Fruit fly (Drosophila melanogaster) whole organism, prepupa: ENCODE data around the gene CG7685.

Experiments used
- Blimp-1 ChIP-seq: fragments of 200-800 bp; sonication (Bioruptor generic); optimal IDR thresholded peaks from 3 replicates; lab custom pipeline; 2017; ENCODE audit warnings: missing biosample characterization, missing genetic modification characterization, mild to moderate bottlenecking, moderate library complexity, missing genetic modification reagents
- CG10631 ChIP-seq: fragments of 200-800 bp; sonication (Bioruptor generic); optimal IDR thresholded peaks from 2 replicates; lab custom pipeline; 2016; ENCODE audit warnings: missing biosample characterization, missing genetic modification characterization
- CG10669 ChIP-seq: fragments of 200-800 bp; sonication (Bioruptor generic); optimal IDR thresholded peaks from 3 replicates; lab custom pipeline; 2018; ENCODE audit warnings: missing biosample characterization, mild to moderate bottlenecking, missing genetic modification characterization, moderate library complexity
- CG11294 ChIP-seq: fragments of 200-800 bp; sonication (Bioruptor generic); IDR thresholded peaks from 2 replicates; pipeline ENCODE4 v1.3.6; 2022; ENCODE audit warnings: missing biosample characterization, missing genetic modification characterization
- CG11762 ChIP-seq: fragments of 200-800 bp; sonication (Bioruptor generic); optimal IDR thresholded peaks from 3 replicates; lab custom pipeline; 2016; ENCODE audit warnings: missing biosample characterization, missing genetic modification characterization; ENCODE audit not compliant: insufficient read depth
- CG11902 ChIP-seq: fragments of 200-800 bp; sonication (Bioruptor generic); optimal IDR thresholded peaks from 3 replicates; lab custom pipeline; 2016; ENCODE audit warnings: missing biosample characterization, missing genetic modification characterization
- CG15336 ChIP-seq: fragments of 200-800 bp; sonication (Bioruptor generic); IDR thresholded peaks from 2 replicates; pipeline ENCODE4 v1.3.6; 2022; ENCODE audit warnings: missing biosample characterization, missing genetic modification characterization
- CG1621 ChIP-seq: fragments of 200-800 bp; sonication (Bioruptor generic); optimal IDR thresholded peaks from 3 replicates; lab custom pipeline; 2018; ENCODE audit warnings: missing biosample characterization, mild to moderate bottlenecking, missing genetic modification characterization
- CG31627 ChIP-seq: fragments of 200-800 bp; sonication (Bioruptor generic); optimal IDR thresholded peaks from 3 replicates; lab custom pipeline; 2016; ENCODE audit warnings: missing biosample characterization, missing genetic modification characterization
- CG32006 ChIP-seq: fragments of 200-800 bp; sonication (Bioruptor generic); optimal IDR thresholded peaks from 3 replicates; lab custom pipeline; 2017; ENCODE audit warnings: missing biosample characterization, mild to moderate bottlenecking, missing genetic modification characterization
- CG34406 ChIP-seq: fragments of 200-800 bp; sonication (Bioruptor generic); optimal IDR thresholded peaks from 3 replicates; lab custom pipeline; 2016; ENCODE audit warnings: missing biosample characterization, missing genetic modification characterization
- CG3919 ChIP-seq: fragments of 200-800 bp; sonication (Bioruptor generic); optimal IDR thresholded peaks from 3 replicates; lab custom pipeline; 2016; ENCODE audit warnings: missing biosample characterization, missing genetic modification characterization
- CG4318 ChIP-seq: fragments of 200-800 bp; sonication (Bioruptor generic); optimal IDR thresholded peaks from 3 replicates; lab custom pipeline; 2017; ENCODE audit warnings: missing biosample characterization, mild to moderate bottlenecking, missing genetic modification characterization
- CG6163 ChIP-seq: fragments of 200-800 bp; sonication (Bioruptor generic); IDR thresholded peaks from 3 replicates; pipeline ENCODE4 v1.3.6; 2022; ENCODE audit warnings: missing biosample characterization, missing genetic modification characterization
- CG6792 ChIP-seq: fragments of 200-800 bp; sonication (Bioruptor generic); optimal IDR thresholded peaks from 3 replicates; lab custom pipeline; 2016; ENCODE audit warnings: missing biosample characterization, missing genetic modification characterization
- CG6808 ChIP-seq: fragments of 200-800 bp; sonication (Bioruptor generic); optimal IDR thresholded peaks from 3 replicates; lab custom pipeline; 2017; ENCODE audit warnings: missing biosample characterization, missing genetic modification characterization, mild to moderate bottlenecking, moderate library complexity, missing genetic modification reagents
- CG6854 ChIP-seq: fragments of 200-800 bp; sonication (Bioruptor generic); optimal IDR thresholded peaks from 2 replicates; lab custom pipeline; 2017; ENCODE audit warnings: missing biosample characterization, mild to moderate bottlenecking, missing genetic modification characterization
- CG7368 ChIP-seq: fragments of 200-800 bp; sonication (Bioruptor generic); optimal IDR thresholded peaks from 3 replicates; lab custom pipeline; 2016; ENCODE audit warnings: missing biosample characterization, missing genetic modification characterization
- CG8119 ChIP-seq: fragments of 200-800 bp; sonication (Bioruptor generic); IDR thresholded peaks from 3 replicates; pipeline ENCODE4 v1.3.6; 2022; ENCODE audit warnings: missing biosample characterization, missing genetic modification characterization
- CG8632 ChIP-seq: fragments of 200-800 bp; sonication (Bioruptor generic); optimal IDR thresholded peaks from 3 replicates; lab custom pipeline; 2016; ENCODE audit warnings: missing biosample characterization, missing genetic modification characterization
- CG9139 ChIP-seq: fragments of 200-800 bp; sonication (Bioruptor generic); optimal IDR thresholded peaks from 3 replicates; lab custom pipeline; 2017; ENCODE audit warnings: missing biosample characterization, mild to moderate bottlenecking, missing genetic modification characterization
- Eip75B ChIP-seq: fragments of 200-800 bp; sonication (Bioruptor generic); optimal IDR thresholded peaks from 3 replicates; lab custom pipeline; 2016; ENCODE audit warnings: missing biosample characterization, missing genetic modification characterization
- Eip78C ChIP-seq: fragments of 200-800 bp; sonication (Bioruptor generic); peaks from one replicate; lab custom pipeline; 2016; ENCODE audit warnings: missing biosample characterization, missing genetic modification characterization
- Eip93F ChIP-seq: fragments of 200-800 bp; sonication (Bioruptor generic); optimal IDR thresholded peaks from 2 replicates; lab custom pipeline; 2016; ENCODE audit warnings: missing biosample characterization, mild to moderate bottlenecking, missing genetic modification characterization
- Ets21C ChIP-seq: fragments of 200-800 bp; sonication (Bioruptor generic); optimal IDR thresholded peaks from 3 replicates; lab custom pipeline; 2016; ENCODE audit warnings: missing biosample characterization, missing genetic modification characterization
- Ets96B ChIP-seq: fragments of 200-800 bp; optimal IDR thresholded peaks from 2 replicates; lab custom pipeline; 2019; ENCODE audit warnings: missing biosample characterization, mild to moderate bottlenecking, missing genetic modification characterization, moderate library complexity
- Gug ChIP-seq: fragments of 200-800 bp; sonication (Bioruptor generic); IDR thresholded peaks from 2 replicates; pipeline ENCODE4 v1.3.6; 2022; ENCODE audit warnings: missing biosample characterization, missing genetic modification characterization
- Hr38 ChIP-seq: sonication (Bioruptor generic); optimal IDR thresholded peaks from 2 replicates; lab custom pipeline; 2016; ENCODE audit warnings: missing biosample characterization, missing genetic modification characterization
- Hr39 ChIP-seq: fragments of 200-800 bp; sonication (Bioruptor generic); optimal IDR thresholded peaks from 2 replicates; lab custom pipeline; 2016; ENCODE audit warnings: missing biosample characterization, missing genetic modification characterization
- Hr4 ChIP-seq: fragments of 200-800 bp; sonication (Bioruptor generic); optimal IDR thresholded peaks from 3 replicates; lab custom pipeline; 2016; ENCODE audit warnings: missing biosample characterization, missing genetic modification characterization
- Lpt ChIP-seq: fragments of 200-800 bp; sonication (Bioruptor generic); optimal IDR thresholded peaks from 3 replicates; lab custom pipeline; 2016; ENCODE audit warnings: missing biosample characterization, missing genetic modification characterization
- Met ChIP-seq: fragments of 200-800 bp; sonication (Bioruptor generic); optimal IDR thresholded peaks from 3 replicates; lab custom pipeline; 2016; ENCODE audit warnings: missing biosample characterization, missing genetic modification characterization
- OdsH ChIP-seq: fragments of 200-800 bp; sonication (Bioruptor generic); optimal IDR thresholded peaks from 3 replicates; lab custom pipeline; 2016; ENCODE audit warnings: missing biosample characterization, missing genetic modification characterization
- Sox102F ChIP-seq: fragments of 200-800 bp; sonication (Bioruptor generic); optimal IDR thresholded peaks from 2 replicates; lab custom pipeline; 2016; ENCODE audit warnings: missing biosample characterization, mild to moderate bottlenecking, missing genetic modification characterization
- Sox14 ChIP-seq: fragments of 200-800 bp; sonication (Bioruptor generic); optimal IDR thresholded peaks from 3 replicates; lab custom pipeline; 2016; ENCODE audit warnings: missing biosample characterization, missing genetic modification characterization
- achi ChIP-seq: fragments of 200-800 bp; sonication (Bioruptor generic); optimal IDR thresholded peaks from 3 replicates; lab custom pipeline; 2016; ENCODE audit warnings: missing biosample characterization, missing genetic modification characterization
- acj6 ChIP-seq: fragments of 200-800 bp; sonication (Bioruptor generic); optimal IDR thresholded peaks from 3 replicates; lab custom pipeline; 2016; ENCODE audit warnings: missing biosample characterization, missing genetic modification characterization
- cyc ChIP-seq: fragments of 200-800 bp; sonication (Bioruptor generic); optimal IDR thresholded peaks from 3 replicates; lab custom pipeline; 2016; ENCODE audit warnings: missing biosample characterization, missing genetic modification characterization
- dac ChIP-seq: fragments of 200-800 bp; sonication (Bioruptor generic); optimal IDR thresholded peaks from 2 replicates; lab custom pipeline; 2017; ENCODE audit warnings: missing biosample characterization, mild to moderate bottlenecking, missing genetic modification characterization
- dsx ChIP-seq: fragments of 200-800 bp; optimal IDR thresholded peaks from 3 replicates; lab custom pipeline; 2019; ENCODE audit warnings: missing biosample characterization, mild to moderate bottlenecking, missing genetic modification characterization, moderate library complexity; ENCODE audit not compliant: poor library complexity, severe bottlenecking
- eg ChIP-seq: fragments of 200-800 bp; sonication (Bioruptor generic); IDR thresholded peaks from 3 replicates; pipeline ENCODE4 v1.3.6; 2022; ENCODE audit warnings: missing biosample characterization, missing genetic modification characterization
- esn ChIP-seq: fragments of 200-800 bp; sonication (Bioruptor generic); optimal IDR thresholded peaks from 2 replicates; lab custom pipeline; 2016; ENCODE audit warnings: missing biosample characterization, mild to moderate bottlenecking, missing genetic modification characterization, moderate library complexity
- fd59A ChIP-seq: fragments of 200-800 bp; sonication (Bioruptor generic); optimal IDR thresholded peaks from 2 replicates; lab custom pipeline; 2017; ENCODE audit warnings: missing biosample characterization, mild to moderate bottlenecking, missing genetic modification characterization, missing genetic modification reagents
- fd85E ChIP-seq: fragments of 200-800 bp; sonication (Bioruptor generic); optimal IDR thresholded peaks from 3 replicates; lab custom pipeline; 2016; ENCODE audit warnings: missing biosample characterization, missing genetic modification characterization
- fkh ChIP-seq: fragments of 200-800 bp; sonication (Bioruptor generic); optimal IDR thresholded peaks from 3 replicates; lab custom pipeline; 2017; ENCODE audit warnings: missing biosample characterization, mild to moderate bottlenecking, missing genetic modification characterization, moderate library complexity
- lz ChIP-seq: fragments of 200-800 bp; sonication (Bioruptor generic); optimal IDR thresholded peaks from 3 replicates; lab custom pipeline; 2016; ENCODE audit warnings: missing biosample characterization, missing genetic modification characterization
- net ChIP-seq: fragments of 200-800 bp; sonication (Bioruptor generic); optimal IDR thresholded peaks from 3 replicates; lab custom pipeline; 2016; ENCODE audit warnings: missing biosample characterization, missing genetic modification characterization
- pdm3 ChIP-seq: fragments of 200-800 bp; sonication (Bioruptor generic); optimal IDR thresholded peaks from 3 replicates; lab custom pipeline; 2016; ENCODE audit warnings: missing biosample characterization, missing genetic modification characterization
- spab ChIP-seq: fragments of 200-800 bp; sonication (Bioruptor generic); optimal IDR thresholded peaks from 2 replicates; lab custom pipeline; 2017; ENCODE audit warnings: missing biosample characterization, mild to moderate bottlenecking, missing genetic modification characterization, missing genetic modification reagents
- svp ChIP-seq: fragments of 200-800 bp; sonication (Bioruptor generic); peaks from one replicate; lab custom pipeline; 2016; ENCODE audit warnings: missing biosample characterization, missing genetic modification characterization
- topi ChIP-seq: fragments of 200-800 bp; sonication (Bioruptor generic); optimal IDR thresholded peaks from 3 replicates; lab custom pipeline; 2016; ENCODE audit warnings: missing biosample characterization, missing genetic modification characterization
- vri ChIP-seq: fragments of 200-800 bp; sonication (Bioruptor generic); optimal IDR thresholded peaks from 3 replicates; lab custom pipeline; 2016; ENCODE audit warnings: missing biosample characterization, mild to moderate bottlenecking, missing genetic modification characterization

Gene CG7685

dm6 chr3R:18365978-18366643 is 38.6 kb upstream of the CG7685 start, which contains the start of the genes WRNexo and Nup43:
WRNexo (minus strand) TSS chr3R:18366162.
Nup43 (plus strand) TSS chr3R:18366638.
- no peak for TF ChIP-seq CG4318
- peak; percentile 21 for TF ChIP-seq Met (GFP tag; lab: Kevin White, UChicago)
- TF ChIP-seq cyc (GFP tag; lab: Kevin White, UChicago): peak; percentile 54
- TF ChIP-seq acj6 (GFP tag; lab: Kevin White, UChicago): peak; percentile 48
- peak; percentile 56 for TF ChIP-seq Hr4 (GFP tag; lab: Kevin White, UChicago)
- no peak for TF ChIP-seq CG1621 (tag; lab: Kevin White, UChicago)
- TF ChIP-seq lz (GFP tag; lab: Kevin White, UChicago): peak; percentile 37
- no peak for TF ChIP-seq Blimp-1 (GFP tag; lab: Kevin White, UChicago)
- TF ChIP-seq CG8119 (GFP tag; lab: Robert Waterston, UW): no peak
- peak; percentile 72 for TF ChIP-seq Eip78C
- no peak for TF ChIP-seq CG6808 (GFP tag; lab: Kevin White, UChicago)
- TF ChIP-seq CG3919 (GFP tag; lab: Kevin White, UChicago): peak; percentile 30
- TF ChIP-seq achi (GFP tag; lab: Kevin White, UChicago): no peak
- no peak for TF ChIP-seq CG8632 (GFP tag; lab: Kevin White, UChicago)
- peak; percentile 52 for TF ChIP-seq OdsH
- no peak for TF ChIP-seq dac (GFP tag; lab: Kevin White, UChicago)
- no peak for TF ChIP-seq eg (GFP tag; lab: Robert Waterston, UW)
- TF ChIP-seq esn (GFP tag; lab: Kevin White, UChicago): peak; percentile 53
- no peak for TF ChIP-seq CG9139
- no peak for TF ChIP-seq Eip93F
- TF ChIP-seq Ets96B (tag; lab: Kevin White, UChicago): peak; percentile 2
- peak; percentile 22 for TF ChIP-seq CG34406 (GFP tag; lab: Kevin White, UChicago)
- TF ChIP-seq svp (GFP tag; lab: Kevin White, UChicago): peak; percentile 65
- peak; percentile 40 for TF ChIP-seq CG11902 (GFP tag; lab: Kevin White, UChicago)
- TF ChIP-seq CG32006 (GFP tag; lab: Kevin White, UChicago): peak; percentile 46
- TF ChIP-seq Eip75B: peak; percentile 30
- no peak; the same call in 2 of the 3 replicates for TF ChIP-seq CG6163
- TF ChIP-seq fd85E (GFP tag; lab: Kevin White, UChicago): no peak
- peak; percentile 52 for TF ChIP-seq CG10631 (GFP tag; lab: Kevin White, UChicago)
- TF ChIP-seq topi (GFP tag; lab: Kevin White, UChicago): peak; percentile 29
- peak; percentile 52 for TF ChIP-seq pdm3 (GFP tag; lab: Kevin White, UChicago)
- no peak for TF ChIP-seq spab (GFP tag; lab: Kevin White, UChicago)
- TF ChIP-seq fd59A (GFP tag; lab: Kevin White, UChicago): no peak
- TF ChIP-seq CG7368 (GFP tag; lab: Kevin White, UChicago): no peak
- peak; percentile 47 for TF ChIP-seq fkh
- no peak for TF ChIP-seq CG11294 (GFP tag; lab: Robert Waterston, UW)
- TF ChIP-seq Lpt: no peak
- peak; percentile 4 for TF ChIP-seq net (GFP tag; lab: Kevin White, UChicago)
- TF ChIP-seq Ets21C (GFP tag; lab: Kevin White, UChicago): peak; percentile 33
- TF ChIP-seq Gug (GFP tag; lab: Robert Waterston, UW): no peak
- TF ChIP-seq CG10669 (GFP tag; lab: Kevin White, UChicago): peak; percentile 6
- TF ChIP-seq CG15336 (GFP tag; lab: Robert Waterston, UW): no peak
- no peak for TF ChIP-seq Hr38 (GFP tag; lab: Kevin White, UChicago)
- no peak for TF ChIP-seq CG6854 (GFP tag; lab: Kevin White, UChicago)
- no peak for TF ChIP-seq dsx (GFP tag; lab: Kevin White, UChicago)
- TF ChIP-seq CG31627 (GFP tag; lab: Kevin White, UChicago): peak; percentile 49
- TF ChIP-seq CG11762: no peak
- TF ChIP-seq vri: no peak
- TF ChIP-seq CG6792 (GFP tag; lab: Kevin White, UChicago): peak; percentile 31
- peak; percentile 57 for TF ChIP-seq Sox14 (GFP tag; lab: Kevin White, UChicago)
- no peak for TF ChIP-seq Sox102F (GFP tag; lab: Kevin White, UChicago)
- TF ChIP-seq Hr39: peak; percentile 56
